Fruit fly (Drosophila melanogaster) whole organism, embryonic: ENCODE results near the gene CG6966.

Source experiments
- CG10209 ChIP-seq: fragments of 200-800 bp; sonication (Bioruptor generic); optimal IDR thresholded peaks from 3 replicates; lab custom pipeline; 2017; ENCODE audit warnings: missing biosample characterization, mild to moderate bottlenecking, missing genetic modification characterization, missing genetic modification reagents
- CG12299 ChIP-seq: fragments of 200-800 bp; sonication (Bioruptor generic); optimal IDR thresholded peaks from 2 replicates; lab custom pipeline; 2018; ENCODE audit warnings: missing biosample characterization, mild to moderate bottlenecking, missing genetic modification characterization
- CG14441 ChIP-seq: fragments of 200-800 bp; sonication (Bioruptor generic); IDR thresholded peaks from 2 replicates; pipeline ENCODE4 v1.3.6; 2022; ENCODE audit warnings: missing biosample characterization, missing genetic modification characterization
- CG14667 ChIP-seq: fragments of 200-800 bp; sonication (Bioruptor generic); IDR thresholded peaks from 2 replicates; pipeline ENCODE4 v1.3.6; 2022; ENCODE audit warnings: missing biosample characterization, missing genetic modification characterization
- CG14860 ChIP-seq: fragments of 200-800 bp; sonication (Bioruptor generic); IDR thresholded peaks from 3 replicates; pipeline ENCODE4 v1.3.6; 2022; ENCODE audit warnings: missing biosample characterization, missing genetic modification characterization; ENCODE audit not compliant: partially characterized antibody
- CG15514 ChIP-seq: fragments of 200-800 bp; sonication (Bioruptor generic); optimal IDR thresholded peaks from 3 replicates; lab custom pipeline; 2017; ENCODE audit warnings: missing biosample characterization, missing genetic modification characterization, mild to moderate bottlenecking, moderate library complexity, missing genetic modification reagents
- CG1647 ChIP-seq: fragments of 200-800 bp; sonication (Bioruptor generic); optimal IDR thresholded peaks from 3 replicates; lab custom pipeline; 2016; ENCODE audit warnings: missing biosample characterization, missing genetic modification characterization
- CG17186 ChIP-seq: fragments of 200-800 bp; sonication (Bioruptor generic); optimal IDR thresholded peaks from 3 replicates; lab custom pipeline; 2017; ENCODE audit warnings: missing biosample characterization, missing genetic modification reagents, missing genetic modification characterization
- CG17829 ChIP-seq: fragments of 200-800 bp; optimal IDR thresholded peaks from 2 replicates; lab custom pipeline; 2019; ENCODE audit warnings: missing biosample characterization, mild to moderate bottlenecking, missing genetic modification characterization, moderate library complexity
- CG18619 ChIP-seq: fragments of 200-800 bp; sonication (Bioruptor generic); optimal IDR thresholded peaks from 3 replicates; lab custom pipeline; 2017; ENCODE audit warnings: missing biosample characterization, mild to moderate bottlenecking, missing genetic modification characterization
- CG18764 ChIP-seq: fragments of 200-800 bp; sonication (Bioruptor generic); optimal IDR thresholded peaks from 3 replicates; lab custom pipeline; 2016; ENCODE audit warnings: missing biosample characterization, missing genetic modification characterization
- CG2875 ChIP-seq: fragments of 200-800 bp; sonication (Bioruptor generic); optimal IDR thresholded peaks from 2 replicates; lab custom pipeline; 2017; ENCODE audit warnings: missing biosample characterization, mild to moderate bottlenecking, missing genetic modification characterization, missing genetic modification reagents
- CG31441 ChIP-seq: fragments of 200-800 bp; sonication (Bioruptor generic); IDR thresholded peaks from 2 replicates; pipeline ENCODE4 v1.3.6; 2022; ENCODE audit warnings: missing biosample characterization, missing genetic modification characterization
- CG32767 ChIP-seq: fragments of 200-800 bp; sonication (Bioruptor generic); IDR thresholded peaks from 2 replicates; pipeline ENCODE4 v1.3.6; 2022; ENCODE audit warnings: missing biosample characterization, missing genetic modification characterization
- CG6854 ChIP-seq: fragments of 200-800 bp; sonication (Bioruptor generic); optimal IDR thresholded peaks from 3 replicates; lab custom pipeline; 2017; ENCODE audit warnings: missing biosample characterization, mild to moderate bottlenecking, missing genetic modification characterization
- CG9437 ChIP-seq: fragments of 200-800 bp; sonication (Bioruptor generic); optimal IDR thresholded peaks from 2 replicates; lab custom pipeline; 2018; ENCODE audit warnings: missing biosample characterization, mild to moderate bottlenecking, missing genetic modification characterization
- CG9609 ChIP-seq: fragments of 200-800 bp; sonication (Bioruptor generic); optimal IDR thresholded peaks from 3 replicates; lab custom pipeline; 2016; ENCODE audit warnings: missing biosample characterization, missing genetic modification characterization
- CG9797 ChIP-seq: fragments of 200-800 bp; sonication (Bioruptor generic); optimal IDR thresholded peaks from 3 replicates; lab custom pipeline; 2018; ENCODE audit warnings: missing biosample characterization, mild to moderate bottlenecking, missing genetic modification characterization
- D ChIP-seq, 2 experiments: fragments of 200-800 bp in 1 of 2; fragments of >200 bp in 1 of 2; sonication (Bioruptor generic) in 1 of 2; optimal IDR thresholded peaks; 2 replicates in 1 of 2; 3 replicates in 1 of 2; lab custom pipeline; 2017; ENCODE audit warnings: mild to moderate bottlenecking in 1 of 2, missing biosample characterization in 1 of 2, missing genetic modification characterization in 1 of 2, missing genetic modification reagents in 1 of 2
- Dll ChIP-seq: fragments of 200-800 bp; sonication (Bioruptor generic); IDR thresholded peaks from 4 replicates; pipeline ENCODE4 v1.3.6; 2022; ENCODE audit warnings: missing biosample characterization, missing genetic modification characterization; ENCODE audit not compliant: partially characterized antibody
- Doc2 ChIP-seq: fragments of 200-800 bp; sonication (Bioruptor generic); IDR thresholded peaks from 2 replicates; pipeline ENCODE4 v1.3.6; 2022; ENCODE audit warnings: missing biosample characterization, missing genetic modification characterization
- Eip74EF ChIP-seq, 2 experiments: fragments of 200-800 bp in 1 of 2; fragments of >200 bp in 1 of 2; sonication (Bioruptor generic) in 1 of 2; optimal IDR thresholded peaks; 2 replicates each; lab custom pipeline; 2017 to 2019; ENCODE audit warnings: missing biosample characterization in 2 of 2, missing genetic modification characterization in 2 of 2, mild to moderate bottlenecking in 1 of 2, moderate library complexity in 1 of 2
- H15 ChIP-seq: fragments of 200-800 bp; sonication (Bioruptor generic); IDR thresholded peaks from 3 replicates; pipeline ENCODE4 v1.3.6; 2022; ENCODE audit warnings: missing biosample characterization, missing genetic modification characterization
- H2.0 ChIP-seq: fragments of 200-800 bp; sonication (Bioruptor generic); IDR thresholded peaks from 2 replicates; pipeline ENCODE4 v1.3.6; 2022; ENCODE audit warnings: missing biosample characterization, missing genetic modification characterization
- Meics ChIP-seq: fragments of 200-800 bp; sonication (Bioruptor generic); optimal IDR thresholded peaks from 2 replicates; lab custom pipeline; 2017; ENCODE audit warnings: missing biosample characterization, mild to moderate bottlenecking, missing genetic modification characterization
- Opbp ChIP-seq: fragments of 200-800 bp; sonication (Bioruptor generic); IDR thresholded peaks from 3 replicates; pipeline ENCODE4 v1.3.6; 2022; ENCODE audit warnings: missing biosample characterization, missing genetic modification characterization; ENCODE audit not compliant: partially characterized antibody
- Optix ChIP-seq: fragments of 200-800 bp; sonication (Bioruptor generic); IDR thresholded peaks from 3 replicates; pipeline ENCODE4 v1.3.6; 2022; ENCODE audit warnings: missing biosample characterization, missing genetic modification characterization
- Ravus ChIP-seq: fragments of 200-800 bp; sonication (Bioruptor generic); IDR thresholded peaks from 2 replicates; pipeline ENCODE4 v1.3.6; 2022; ENCODE audit warnings: missing biosample characterization, missing genetic modification characterization
- Spps ChIP-seq: fragments of 200-800 bp; sonication (Bioruptor generic); optimal IDR thresholded peaks from 2 replicates; lab custom pipeline; 2018; ENCODE audit warnings: missing biosample characterization, mild to moderate bottlenecking, missing genetic modification characterization
- Sry-β ChIP-seq: fragments of 200-800 bp; sonication (Bioruptor generic); optimal IDR thresholded peaks from 2 replicates; lab custom pipeline; 2018; ENCODE audit warnings: missing biosample characterization, mild to moderate bottlenecking, missing genetic modification characterization, moderate library complexity
- TFAM ChIP-seq: fragments of 200-800 bp; sonication (Bioruptor generic); optimal IDR thresholded peaks from 2 replicates; lab custom pipeline; 2017; ENCODE audit warnings: missing biosample characterization, missing genetic modification characterization, inconsistent platforms
- amos ChIP-seq: fragments of 200-800 bp; sonication (Bioruptor generic); IDR thresholded peaks from 2 replicates; pipeline ENCODE4 v1.3.6; 2022; ENCODE audit warnings: missing biosample characterization, missing genetic modification characterization; ENCODE audit not compliant: partially characterized antibody
- btn ChIP-seq: fragments of 200-800 bp; sonication (Bioruptor generic); optimal IDR thresholded peaks from 2 replicates; lab custom pipeline; 2016; ENCODE audit warnings: missing biosample characterization, missing genetic modification characterization
- cg ChIP-seq: fragments of 200-800 bp; sonication (Bioruptor generic); optimal IDR thresholded peaks from 3 replicates; lab custom pipeline; 2019; ENCODE audit warnings: missing biosample characterization, mild to moderate bottlenecking, missing genetic modification characterization, moderate library complexity
- dan ChIP-seq: fragments of 200-800 bp; sonication (Bioruptor generic); IDR thresholded peaks from 2 replicates; pipeline ENCODE4 v1.3.6; 2022; ENCODE audit warnings: missing biosample characterization, missing genetic modification characterization
- danr ChIP-seq: fragments of 200-800 bp; sonication (Bioruptor generic); IDR thresholded peaks from 2 replicates; pipeline ENCODE4 v1.3.6; 2022; ENCODE audit warnings: missing biosample characterization, missing genetic modification characterization
- dmrt11E ChIP-seq: fragments of 200-800 bp; sonication (Bioruptor generic); optimal IDR thresholded peaks from 3 replicates; lab custom pipeline; 2018; ENCODE audit warnings: missing biosample characterization, mild to moderate bottlenecking, missing genetic modification characterization, moderate library complexity
- fu2 ChIP-seq: fragments of 200-800 bp; sonication (Bioruptor generic); optimal IDR thresholded peaks from 2 replicates; lab custom pipeline; 2016; ENCODE audit warnings: missing biosample characterization, missing genetic modification characterization
- gce ChIP-seq: fragments of 200-800 bp; sonication (Bioruptor generic); IDR thresholded peaks from 3 replicates; pipeline ENCODE4 v1.3.6; 2022; ENCODE audit warnings: missing biosample characterization, missing genetic modification characterization
- hbn ChIP-seq: fragments of 200-800 bp; sonication (Bioruptor generic); IDR thresholded peaks from 2 replicates; pipeline ENCODE4 v1.3.6; 2022; ENCODE audit warnings: missing biosample characterization, missing genetic modification characterization; ENCODE audit not compliant: partially characterized antibody
- lola ChIP-seq, 3 experiments: fragments of >200 bp in 2 of 3; fragments of 200-800 bp in 1 of 3; sonication (Bioruptor generic) in 1 of 3; optimal IDR thresholded peaks; 2 replicates each; lab custom pipeline; 2017 to 2019; ENCODE audit warnings: missing biosample characterization in 3 of 3, missing genetic modification characterization in 3 of 3, mild to moderate bottlenecking in 1 of 3, moderate library complexity in 1 of 3
- odd ChIP-seq: fragments of 200-800 bp; sonication (Bioruptor generic); optimal IDR thresholded peaks from 2 replicates; lab custom pipeline; 2017; ENCODE audit warnings: missing biosample characterization, mild to moderate bottlenecking, missing genetic modification characterization
- pzg ChIP-seq: fragments of 200-800 bp; sonication (Bioruptor generic); optimal IDR thresholded peaks from 3 replicates; lab custom pipeline; 2018; ENCODE audit warnings: missing biosample characterization, mild to moderate bottlenecking, missing genetic modification characterization, moderate library complexity
- sens ChIP-seq: fragments of 200-800 bp; sonication (Bioruptor generic); peaks from one replicate; lab custom pipeline; 2016; ENCODE audit warnings: missing biosample characterization, missing genetic modification characterization
- sisA ChIP-seq: fragments of 200-800 bp; sonication (Bioruptor generic); IDR thresholded peaks from 2 replicates; pipeline ENCODE4 v1.3.6; 2022; ENCODE audit warnings: missing biosample characterization, missing genetic modification characterization
- tin ChIP-seq: fragments of 200-800 bp; sonication (Bioruptor generic); optimal IDR thresholded peaks from 3 replicates; lab custom pipeline; 2016; ENCODE audit warnings: missing biosample characterization, missing genetic modification characterization
- unc-4 ChIP-seq: fragments of 200-800 bp; sonication (Bioruptor generic); IDR thresholded peaks from 2 replicates; pipeline ENCODE4 v1.3.6; 2022; ENCODE audit warnings: missing biosample characterization, missing genetic modification characterization; ENCODE audit not compliant: partially characterized antibody
- unpg ChIP-seq: fragments of 200-800 bp; sonication (Bioruptor generic); optimal IDR thresholded peaks from 3 replicates; lab custom pipeline; 2018; ENCODE audit warnings: missing biosample characterization, mild to moderate bottlenecking, missing genetic modification characterization, moderate library complexity
- wek ChIP-seq: fragments of 200-800 bp; sonication (Bioruptor generic); optimal IDR thresholded peaks from 3 replicates; lab custom pipeline; 2018; ENCODE audit warnings: missing biosample characterization, mild to moderate bottlenecking, missing genetic modification characterization, moderate library complexity

Gene CG6966

dm6 chr3R:15095550-15096031 is at the start of gene CG6966 (continued):
- TF ChIP-seq CG18764 (GFP tag; lab: Kevin White, UChicago) (peak; percentile 93), unpg (GFP tag; lab: Kevin White, UChicago) (peak; percentile 91), CG15514 (peak; percentile 94), CG9437 (GFP tag; lab: Kevin White, UChicago) (peak; percentile 79), H2.0 (GFP tag; lab: Robert Waterston, UW) (no peak), CG14441 (GFP tag; lab: Robert Waterston, UW) (no peak), CG12299 (tag; lab: Kevin White, UChicago) (peak; percentile 91), danr (GFP tag; lab: Robert Waterston, UW) (no peak), dan (GFP tag; lab: Robert Waterston, UW) (no peak), Meics (GFP tag; lab: Kevin White, UChicago) (peak; percentile 95), H15 (GFP tag; lab: Robert Waterston, UW) (no peak), Eip74EF (GFP tag; optimal IDR thresholded peaks at IDR 0.05; lab: Kevin White, UChicago) (peak in 1 of 2 experiments; percentile 44), gce (no peak), CG17186 (GFP tag; lab: Kevin White, UChicago) (peak; percentile 80), CG9797 (GFP tag; lab: Kevin White, UChicago) (peak; percentile 99), Optix (GFP tag; lab: Robert Waterston, UW) (no peak), CG10209 (GFP tag; lab: Kevin White, UChicago) (peak; percentile 97), CG18619 (GFP tag; lab: Kevin White, UChicago) (peak; percentile 97), CG2875 (GFP tag; lab: Kevin White, UChicago) (peak; percentile 94), Dll (no peak), unc-4 (GFP tag; lab: Robert Waterston, UW) (no peak), dmrt11E (peak; percentile 89), Sry-β (GFP tag; lab: Kevin White, UChicago) (peak; percentile 55), CG32767 (GFP tag; lab: Robert Waterston, UW) (no peak), CG6854 (peak; percentile 70), wek (GFP tag; lab: Kevin White, UChicago) (peak; percentile 93), CG17829 (tag; lab: Kevin White, UChicago) (peak; percentile 92), cg (GFP tag; lab: Kevin White, UChicago) (no peak), CG9609 (GFP tag; lab: Kevin White, UChicago) (peak; percentile 97), lola (GFP tag; optimal IDR thresholded peaks at IDR 0.05; lab: Kevin White, UChicago) (peak in 1 of 3 experiments; percentile 65), D (optimal IDR thresholded peaks at IDR 0.05; lab: Kevin White, UChicago) (peak; percentile 42), D (GFP tag; optimal IDR thresholded peaks at IDR 0.05; lab: Kevin White, UChicago) (peak; percentile 86), odd (peak; percentile 80), CG31441 (GFP tag; lab: Robert Waterston, UW) (no peak), Opbp (GFP tag; lab: Robert Waterston, UW) (no peak), sisA (GFP tag; lab: Robert Waterston, UW) (no peak), CG14667 (no peak), TFAM (GFP tag; lab: Kevin White, UChicago) (peak; percentile 72), fu2 (GFP tag; lab: Kevin White, UChicago) (peak; percentile 96), CG1647 (GFP tag; lab: Kevin White, UChicago) (peak; percentile 96), Spps (tag; lab: Kevin White, UChicago) (peak; percentile 73), btn (GFP tag; lab: Kevin White, UChicago) (peak; percentile 84), CG14860 (GFP tag; lab: Robert Waterston, UW) (no peak), hbn (no peak), Doc2 (GFP tag; lab: Robert Waterston, UW) (no peak), sens (GFP tag; lab: Kevin White, UChicago) (peak; percentile 97), pzg (peak; percentile 99), tin (GFP tag; lab: Kevin White, UChicago) (peak; percentile 90), amos (GFP tag; lab: Robert Waterston, UW) (no peak), Ravus (GFP tag; lab: Robert Waterston, UW) (no peak)
